Worm (Caenorhabditis elegans) whole organism, L1 larva: ENCODE data around the gene fzr-1.

ENCODE experiments used
- C04F5.9 ChIP-seq: sonication (generic microtip); optimal IDR thresholded peaks from 2 replicates; lab custom pipeline; 2016; ENCODE audit warnings: missing genetic modification characterization, missing compliant biosample characterization
- C34B4.2 ChIP-seq: sonication (generic microtip); optimal IDR thresholded peaks from 2 replicates; lab custom pipeline; 2017; ENCODE audit warnings: mild to moderate bottlenecking, missing genetic modification characterization, missing compliant biosample characterization
- F16B12.6 ChIP-seq: fragments of 150-350 bp; optimal IDR thresholded peaks from 2 replicates; lab custom pipeline; 2014; ENCODE audit warnings: missing biosample characterization, missing genetic modification characterization
- Y116A8C.19 ChIP-seq: sonication (generic microtip); optimal IDR thresholded peaks from 2 replicates; lab custom pipeline; 2016; ENCODE audit warnings: missing compliant biosample characterization, missing genetic modification characterization, borderline replicate concordance
- aha-1 ChIP-seq: fragments of 150-350 bp; optimal IDR thresholded peaks from 2 replicates; lab custom pipeline; 2014; ENCODE audit warnings: missing biosample characterization, missing genetic modification characterization
- alr-1 ChIP-seq: fragments of 200-800 bp; sonication (Bioruptor generic); optimal IDR thresholded peaks from 2 replicates; lab custom pipeline; 2018; ENCODE audit warnings: borderline replicate concordance, mild to moderate bottlenecking, missing genetic modification characterization, missing compliant biosample characterization
- aly-2 ChIP-seq: fragments of 150-350 bp; optimal IDR thresholded peaks from 2 replicates; lab custom pipeline; 2014; ENCODE audit warnings: missing biosample characterization, missing genetic modification characterization
- blmp-1 ChIP-seq: fragments of 150-350 bp; optimal IDR thresholded peaks from 2 replicates; lab custom pipeline; 2014; ENCODE audit warnings: missing biosample characterization, missing genetic modification characterization
- ceh-63 ChIP-seq: fragments of 200-800 bp; sonication (Bioruptor generic); optimal IDR thresholded peaks from 2 replicates; lab custom pipeline; 2018; ENCODE audit warnings: mild to moderate bottlenecking, missing genetic modification characterization, missing compliant biosample characterization
- ceh-88 ChIP-seq: fragments of 200-800 bp; sonication (Bioruptor generic); IDR thresholded peaks from 2 replicates; pipeline ENCODE4 v1.3.6; 2022; ENCODE audit warnings: missing genetic modification characterization, missing compliant biosample characterization
- ceh-90 ChIP-seq: sonication (generic microtip); optimal IDR thresholded peaks from 2 replicates; lab custom pipeline; 2016; ENCODE audit warnings: missing genetic modification characterization, missing compliant biosample characterization
- ces-1 ChIP-seq: fragments of 150-350 bp; optimal IDR thresholded peaks from 2 replicates; lab custom pipeline; 2014; ENCODE audit warnings: missing biosample characterization, missing genetic modification reagents, missing genetic modification characterization
- dpl-1 ChIP-seq, 3 experiments: fragments of 150-350 bp in 2 of 3; sonication (generic microtip) in 1 of 3; optimal IDR thresholded peaks; 2 replicates each; lab custom pipeline; 2014 to 2017; ENCODE audit warnings: missing biosample characterization in 3 of 3, missing genetic modification characterization in 3 of 3, missing genetic modification reagents in 3 of 3
- efl-3 ChIP-seq: fragments of 200-800 bp; sonication (Bioruptor generic); optimal IDR thresholded peaks from 2 replicates; lab custom pipeline; 2018; ENCODE audit warnings: mild to moderate bottlenecking, missing genetic modification characterization, missing compliant biosample characterization
- elt-2 ChIP-seq: sonication (generic microtip); optimal IDR thresholded peaks from 2 replicates; lab custom pipeline; 2016; ENCODE audit warnings: missing genetic modification characterization, mild to moderate bottlenecking, inconsistent platforms, missing compliant biosample characterization, missing genetic modification reagents
- ets-5 ChIP-seq: fragments of 200-800 bp; sonication (Bioruptor generic); IDR thresholded peaks from 2 replicates; pipeline ENCODE4 v1.3.6; 2022; ENCODE audit warnings: missing genetic modification characterization, missing compliant biosample characterization
- fkh-10 ChIP-seq: sonication (generic microtip); optimal IDR thresholded peaks from 2 replicates; lab custom pipeline; 2017; ENCODE audit warnings: missing biosample characterization, missing genetic modification reagents, missing genetic modification characterization
- fkh-8 ChIP-seq: sonication (generic microtip); optimal IDR thresholded peaks from 2 replicates; lab custom pipeline; 2016; ENCODE audit warnings: mild to moderate bottlenecking, missing genetic modification characterization, missing compliant biosample characterization
- fos-1 ChIP-seq: fragments of 150-350 bp; optimal IDR thresholded peaks from 2 replicates; lab custom pipeline; 2014; ENCODE audit warnings: missing biosample characterization, missing genetic modification characterization
- hlh-4 ChIP-seq: sonication (generic microtip); optimal IDR thresholded peaks from 2 replicates; lab custom pipeline; 2016; ENCODE audit warnings: mild to moderate bottlenecking, missing genetic modification characterization, missing compliant biosample characterization
- irx-1 ChIP-seq: sonication (generic microtip); optimal IDR thresholded peaks from 2 replicates; lab custom pipeline; 2016; ENCODE audit warnings: missing genetic modification characterization, missing compliant biosample characterization
- jun-1 ChIP-seq: fragments of 150-350 bp; optimal IDR thresholded peaks from 2 replicates; lab custom pipeline; 2014; ENCODE audit warnings: missing biosample characterization, missing genetic modification reagents, missing genetic modification characterization
- lin-14 ChIP-seq: fragments of 200-800 bp; sonication (Bioruptor generic); optimal IDR thresholded peaks from 2 replicates; lab custom pipeline; 2018; ENCODE audit warnings: mild to moderate bottlenecking, missing genetic modification characterization, moderate library complexity, missing compliant biosample characterization
- lin-15B ChIP-seq: fragments of 150-350 bp; sonication (generic microtip); optimal IDR thresholded peaks from 3 replicates; lab custom pipeline; 2014; ENCODE audit warnings: missing biosample characterization, missing genetic modification characterization
- lin-35 ChIP-seq, 2 experiments: fragments of 150-350 bp; optimal IDR thresholded peaks; 2 replicates each; lab custom pipeline; 2014; ENCODE audit warnings: missing biosample characterization in 2 of 2, missing genetic modification characterization in 2 of 2, missing genetic modification reagents in 2 of 2
- lin-39 ChIP-seq: fragments of 150-350 bp; optimal IDR thresholded peaks from 2 replicates; lab custom pipeline; 2014; ENCODE audit warnings: missing biosample characterization, missing genetic modification reagents, missing genetic modification characterization
- lsy-2 ChIP-seq, 2 experiments: fragments of 150-350 bp; optimal IDR thresholded peaks; 2 replicates each; lab custom pipeline; 2014; ENCODE audit warnings: missing biosample characterization in 2 of 2, missing genetic modification characterization in 2 of 2
- mab-9 ChIP-seq: fragments of 200-800 bp; sonication (Bioruptor generic); IDR thresholded peaks from 2 replicates; pipeline ENCODE4 v1.3.6; 2022; ENCODE audit warnings: missing genetic modification reagents, missing genetic modification characterization, missing compliant biosample characterization
- nhr-11 ChIP-seq: fragments of 150-350 bp; optimal IDR thresholded peaks from 2 replicates; lab custom pipeline; 2014; ENCODE audit warnings: missing biosample characterization, missing genetic modification characterization
- nhr-12 ChIP-seq: sonication (generic microtip); optimal IDR thresholded peaks from 2 replicates; lab custom pipeline; 2017; ENCODE audit warnings: missing biosample characterization, missing genetic modification characterization
- nhr-19 ChIP-seq: fragments of 200-800 bp; sonication (Bioruptor generic); conservative IDR thresholded peaks from 2 replicates; pipeline ENCODE4 v1.3.6; 2022; ENCODE audit warnings: missing genetic modification characterization, missing compliant biosample characterization
- nhr-20 ChIP-seq: sonication (generic microtip); optimal IDR thresholded peaks from 2 replicates; lab custom pipeline; 2016; ENCODE audit warnings: mild to moderate bottlenecking, missing genetic modification characterization, missing compliant biosample characterization
- nhr-237 ChIP-seq: fragments of 150-350 bp; optimal IDR thresholded peaks from 2 replicates; lab custom pipeline; 2014; ENCODE audit warnings: missing biosample characterization, missing genetic modification characterization
- nhr-28 ChIP-seq: fragments of 150-350 bp; optimal IDR thresholded peaks from 2 replicates; lab custom pipeline; 2014; ENCODE audit warnings: missing biosample characterization, missing genetic modification characterization
- nhr-47 ChIP-seq: sonication (generic microtip); optimal IDR thresholded peaks from 2 replicates; lab custom pipeline; 2016; ENCODE audit warnings: mild to moderate bottlenecking, missing genetic modification characterization, moderate library complexity, missing compliant biosample characterization
- nhr-71 ChIP-seq: sonication (generic microtip); optimal IDR thresholded peaks from 2 replicates; lab custom pipeline; 2016; ENCODE audit warnings: mild to moderate bottlenecking, missing genetic modification characterization, moderate library complexity, missing compliant biosample characterization
- nhr-76 ChIP-seq: sonication (generic microtip); optimal IDR thresholded peaks from 2 replicates; lab custom pipeline; 2017; ENCODE audit warnings: missing biosample characterization, missing genetic modification characterization
- nhr-84 ChIP-seq: sonication (generic microtip); optimal IDR thresholded peaks from 2 replicates; lab custom pipeline; 2017; ENCODE audit warnings: missing biosample characterization, missing genetic modification characterization
- nhr-90 ChIP-seq: sonication (generic microtip); optimal IDR thresholded peaks from 2 replicates; lab custom pipeline; 2016; ENCODE audit warnings: mild to moderate bottlenecking, missing genetic modification characterization, missing compliant biosample characterization; ENCODE audit not compliant: poor library complexity
- pag-3 ChIP-seq: sonication (generic microtip); optimal IDR thresholded peaks from 2 replicates; lab custom pipeline; 2017; ENCODE audit warnings: missing genetic modification characterization, mild to moderate bottlenecking, missing compliant biosample characterization, antibody characterized with exemption, borderline replicate concordance; ENCODE audit not compliant: insufficient read depth
- pax-3 ChIP-seq: fragments of 200-800 bp; sonication (Bioruptor generic); optimal IDR thresholded peaks from 2 replicates; lab custom pipeline; 2018; ENCODE audit warnings: mild to moderate bottlenecking, missing genetic modification characterization, moderate library complexity, missing compliant biosample characterization
- rnt-1 ChIP-seq: sonication (generic microtip); optimal IDR thresholded peaks from 2 replicates; lab custom pipeline; 2016; ENCODE audit warnings: mild to moderate bottlenecking, missing genetic modification characterization, moderate library complexity, missing compliant biosample characterization
- skn-1 ChIP-seq: fragments of 150-350 bp; optimal IDR thresholded peaks from 2 replicates; lab custom pipeline; 2014; ENCODE audit warnings: missing biosample characterization, missing genetic modification characterization
- sptf-1 ChIP-seq: fragments of 150-350 bp; optimal IDR thresholded peaks from 2 replicates; lab custom pipeline; 2014; ENCODE audit warnings: missing biosample characterization, missing genetic modification characterization
- sup-37 ChIP-seq: fragments of 200-800 bp; sonication (Bioruptor generic); optimal IDR thresholded peaks from 2 replicates; lab custom pipeline; 2018; ENCODE audit warnings: mild to moderate bottlenecking, missing genetic modification characterization, missing compliant biosample characterization
- swsn-7 ChIP-seq: sonication (generic microtip); optimal IDR thresholded peaks from 2 replicates; lab custom pipeline; 2016; ENCODE audit warnings: missing genetic modification characterization, missing compliant biosample characterization
- tlp-1 ChIP-seq: fragments of 150-350 bp; optimal IDR thresholded peaks from 2 replicates; lab custom pipeline; 2014; ENCODE audit warnings: missing biosample characterization, missing genetic modification characterization
- unc-130 ChIP-seq: fragments of 150-350 bp; optimal IDR thresholded peaks from 2 replicates; lab custom pipeline; 2017; ENCODE audit warnings: missing biosample characterization, missing genetic modification characterization, inconsistent platforms
- unc-30 ChIP-seq: sonication (generic microtip); optimal IDR thresholded peaks from 2 replicates; lab custom pipeline; 2017; ENCODE audit warnings: missing biosample characterization, missing genetic modification characterization
- unc-86 ChIP-seq: sonication (generic microtip); optimal IDR thresholded peaks from 2 replicates; lab custom pipeline; 2016; ENCODE audit warnings: missing genetic modification characterization, missing compliant biosample characterization
- vab-15 ChIP-seq: sonication (generic microtip); optimal IDR thresholded peaks from 2 replicates; lab custom pipeline; 2017; ENCODE audit warnings: missing genotype, mild to moderate bottlenecking, missing genetic modification characterization, missing compliant biosample characterization
- zag-1 ChIP-seq: fragments of 150-350 bp; optimal IDR thresholded peaks from 2 replicates; lab custom pipeline; 2014; ENCODE audit warnings: missing biosample characterization, missing genetic modification characterization
- ztf-11 ChIP-seq, 2 experiments: sonication (generic microtip); optimal IDR thresholded peaks; 2 replicates each; lab custom pipeline; 2016 to 2017; ENCODE audit warnings: missing genetic modification characterization in 2 of 2, missing biosample characterization in 1 of 2, missing compliant biosample characterization in 1 of 2

fzr-1 gene

DNA sequence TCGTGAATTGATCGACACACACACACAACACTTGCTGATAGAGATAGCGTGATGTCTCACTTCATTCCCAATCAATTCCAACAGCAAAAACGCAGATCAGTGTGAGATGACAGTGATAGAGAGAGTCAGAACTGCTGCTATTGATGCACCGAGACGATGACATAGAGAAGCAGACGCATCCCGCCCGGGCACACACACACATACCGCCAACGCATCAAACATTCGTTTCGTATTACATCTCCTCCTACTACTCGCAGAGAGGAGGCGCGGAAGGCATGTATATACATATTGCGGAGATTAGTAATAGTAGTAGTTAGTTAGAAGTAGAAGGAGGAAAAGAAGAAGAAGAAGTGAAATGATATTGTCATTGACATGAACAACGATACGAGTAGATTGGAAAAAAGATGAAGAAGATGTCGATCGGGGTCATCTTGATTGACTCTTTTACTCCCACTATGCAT, 24.8 kb downstream of the fzr-1 start (continued):
- TF ChIP-seq aly-2 (tag; lab: Kevin White, UChicago), result peak; percentile 30
- no peak for TF ChIP-seq lin-39 (tag; lab: Kevin White, UChicago)
- TF ChIP-seq hlh-4 (tag; lab: Kevin White, UChicago), result no peak
- TF ChIP-seq nhr-20 (tag; lab: Kevin White, UChicago), result peak; percentile 72
- TF ChIP-seq rnt-1 (tag; lab: Kevin White, UChicago), result peak; percentile 71
- no peak for TF ChIP-seq C34B4.2 (tag; lab: Kevin White, UChicago)
- no peak for TF ChIP-seq vab-15 (tag; lab: Kevin White, UChicago)
- TF ChIP-seq zag-1 (tag; lab: Kevin White, UChicago), result no peak
- TF ChIP-seq sup-37 (GFP tag; lab: Kevin White, UChicago), result no peak
- no peak for TF ChIP-seq ces-1
- no peak for TF ChIP-seq nhr-11 (tag; lab: Kevin White, UChicago)
- TF ChIP-seq lin-14 (GFP tag; lab: Kevin White, UChicago), result peak; percentile 87
- no peak for TF ChIP-seq pax-3 (tag; lab: Kevin White, UChicago)
- TF ChIP-seq nhr-71, result peak; percentile 80
- TF ChIP-seq ceh-63 (GFP tag; lab: Kevin White, UChicago), result no peak
- no peak for TF ChIP-seq lin-15B (tag; lab: Kevin White, UChicago)
- no peak for TF ChIP-seq alr-1 (tag; lab: Kevin White, UChicago)
- no peak for TF ChIP-seq nhr-237 (tag; lab: Kevin White, UChicago)
- no peak for TF ChIP-seq fkh-10 (GFP tag; lab: Kevin White, UChicago)
- peak in 1 of 3 experiments; percentile 17 for TF ChIP-seq dpl-1 (GFP tag; optimal IDR thresholded peaks at IDR 0.05; lab: Kevin White, UChicago)
- TF ChIP-seq fkh-8 (tag; lab: Kevin White, UChicago), result no peak
- no peak for TF ChIP-seq mab-9 (GFP tag; lab: Robert Waterston, UW)
- no peak for TF ChIP-seq ets-5 (GFP tag; lab: Robert Waterston, UW)
- TF ChIP-seq nhr-84, result no peak
- peak; percentile 62 for TF ChIP-seq elt-2
- TF ChIP-seq fos-1, result no peak
- TF ChIP-seq ceh-90 (tag; lab: Kevin White, UChicago), result no peak
- peak; percentile 36 for TF ChIP-seq swsn-7 (tag; lab: Kevin White, UChicago)
- TF ChIP-seq nhr-19, result peak; percentile 61
- no peak for TF ChIP-seq Y116A8C.19 (tag; lab: Kevin White, UChicago)
- TF ChIP-seq F16B12.6 (tag; lab: Kevin White, UChicago), result no peak
- TF ChIP-seq aha-1 (tag; lab: Kevin White, UChicago), result no peak
- TF ChIP-seq lin-35 (GFP tag; optimal IDR thresholded peaks at IDR 0.05; lab: Kevin White, UChicago), result peak; percentile 4 to 64
- TF ChIP-seq unc-30 (tag; lab: Kevin White, UChicago), result no peak
- TF ChIP-seq pag-3 (tag; lab: Kevin White, UChicago), result no peak
- no peak for TF ChIP-seq ceh-88 (GFP tag; lab: Robert Waterston, UW)
- no peak for TF ChIP-seq irx-1
- TF ChIP-seq blmp-1 (tag; lab: Kevin White, UChicago), result peak; percentile 79
- TF ChIP-seq sptf-1 (tag; lab: Kevin White, UChicago), result no peak
- no peak for TF ChIP-seq C04F5.9 (tag; lab: Kevin White, UChicago)
- TF ChIP-seq nhr-47, result peak; percentile 17
- TF ChIP-seq ztf-11 (tag; optimal IDR thresholded peaks at IDR 0.05; lab: Kevin White, UChicago), result no peak
- TF ChIP-seq tlp-1 (tag; lab: Kevin White, UChicago), result no peak
- TF ChIP-seq nhr-28, result no peak
- no peak for TF ChIP-seq nhr-76 (tag; lab: Kevin White, UChicago)
- no peak for TF ChIP-seq nhr-12 (tag; lab: Kevin White, UChicago)
- peak; percentile 59 for TF ChIP-seq unc-130 (tag; lab: Kevin White, UChicago)
- peak; percentile 32 for TF ChIP-seq skn-1 (tag; lab: Kevin White, UChicago)
- no peak for TF ChIP-seq efl-3 (GFP tag; lab: Kevin White, UChicago)
- TF ChIP-seq jun-1 (tag; lab: Kevin White, UChicago), result peak; percentile 59
- no peak for TF ChIP-seq unc-86 (tag; lab: Kevin White, UChicago)
- TF ChIP-seq lsy-2 (tag; optimal IDR thresholded peaks at IDR 0.05; lab: Kevin White, UChicago), result peak; percentile 26 to 55
- peak; percentile 72 for TF ChIP-seq nhr-90 (tag; lab: Kevin White, UChicago)
